Fruit fly (Drosophila melanogaster): ENCODE data around the gene CG5276.

CG5276 gene

DNA sequence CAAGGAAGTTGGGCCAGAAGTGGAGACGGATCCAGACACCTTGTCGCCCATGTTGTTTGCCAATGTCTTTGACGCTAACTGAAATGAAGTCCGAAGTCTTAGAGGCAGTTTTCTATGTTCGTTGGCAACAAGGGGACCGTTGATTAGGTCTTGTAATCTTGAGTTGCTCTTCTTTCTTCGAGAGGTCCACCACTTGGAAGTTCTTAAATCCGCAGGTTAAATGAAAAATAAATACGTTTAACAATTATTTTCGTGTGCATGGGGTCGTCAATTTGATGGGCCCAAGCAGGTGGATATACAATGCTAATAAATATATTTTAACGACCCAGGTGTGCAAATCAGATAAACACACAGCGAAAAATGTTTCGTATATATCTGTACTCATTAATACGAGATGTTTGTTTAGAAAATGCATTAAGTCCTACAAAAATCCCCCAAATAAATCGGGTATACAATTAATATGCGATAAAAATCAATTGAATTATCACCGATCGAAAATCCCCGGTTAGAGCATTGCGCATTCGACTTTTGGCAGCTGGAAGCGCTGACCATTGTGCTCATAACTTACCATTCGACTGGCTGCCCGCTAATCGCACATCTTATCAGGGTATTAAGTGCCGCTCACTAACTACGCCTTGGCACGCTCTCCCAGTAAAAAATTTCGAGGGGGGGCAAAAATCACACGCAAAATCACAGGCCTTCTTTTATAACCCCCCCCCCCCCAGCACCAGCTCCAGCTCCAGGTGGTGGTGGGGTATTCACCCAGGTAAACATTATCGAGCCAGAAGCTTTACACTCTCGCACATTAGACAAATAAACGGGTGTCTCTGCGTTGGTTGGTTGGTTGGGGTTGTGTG, 29.2 kb downstream of the CG5276 start, which contains the start of gene PGRP-LB (continued):
- no peak for TF ChIP-seq CG31365 (tag; optimal IDR thresholded peaks at IDR 0.05)
- TF ChIP-seq CG9727 (GFP tag; optimal IDR thresholded peaks at IDR 0.05): peak; percentile 27
- TF ChIP-seq gem (tag; optimal IDR thresholded peaks at IDR 0.05): peak; percentile 46
- no peak for TF ChIP-seq CG12104 (GFP tag; optimal IDR thresholded peaks at IDR 0.05)
- TF ChIP-seq ara (GFP tag; IDR thresholded peaks at IDR 0.05): no peak
- no peak for TF ChIP-seq CG9215 (GFP tag; IDR thresholded peaks at IDR 0.05)
- TF ChIP-seq slou (GFP tag; optimal IDR thresholded peaks at IDR 0.05): no peak
- TF ChIP-seq CG17361 (GFP tag; IDR thresholded peaks at IDR 0.05): peak; percentile 36; the same call in 1 of the 3 replicates
- TF ChIP-seq CG9932 (GFP tag; IDR thresholded peaks at IDR 0.05): peak; percentile 35; the same call in 1 of the 2 replicates
- TF ChIP-seq Med (GFP tag): peak; percentile 41
- peak; percentile 22 for TF ChIP-seq CG3281 (GFP tag; optimal IDR thresholded peaks at IDR 0.05)
- TF ChIP-seq sd (tag; optimal IDR thresholded peaks at IDR 0.05): peak; percentile 54
- TF ChIP-seq CG10431 (GFP tag; optimal IDR thresholded peaks at IDR 0.05): no peak
- no peak for TF ChIP-seq CG6175 (GFP tag; IDR thresholded peaks at IDR 0.05)
- TF ChIP-seq CG11504 (tag; optimal IDR thresholded peaks at IDR 0.05): peak; percentile 45
- TF ChIP-seq row (GFP tag; IDR thresholded peaks at IDR 0.05): peak; percentile 67
- TF ChIP-seq bab2 (GFP tag; optimal IDR thresholded peaks at IDR 0.05): no peak
- peak; percentile 44 for TF ChIP-seq lilli (GFP tag; optimal IDR thresholded peaks at IDR 0.05)
- peak; percentile 95 for TF ChIP-seq crol (GFP tag; IDR thresholded peaks at IDR 0.05)
- peak; percentile 10 for TF ChIP-seq dmrt99B (tag; optimal IDR thresholded peaks at IDR 0.05)
- TF ChIP-seq CG9437 (GFP tag; optimal IDR thresholded peaks at IDR 0.05): peak; percentile 7
- TF ChIP-seq h (optimal IDR thresholded peaks at IDR 0.05): no peak
- TF ChIP-seq CG13123 (GFP tag; optimal IDR thresholded peaks at IDR 0.05): no peak
- no peak for TF ChIP-seq Gsc (GFP tag; IDR thresholded peaks at IDR 0.05)
- peak in 1 of 3 experiments; percentile 47 for TF ChIP-seq Stat92E (GFP tag; optimal IDR thresholded peaks at IDR 0.05)
- TF ChIP-seq Hmr (GFP tag; optimal IDR thresholded peaks at IDR 0.05): peak; percentile 50
- TF ChIP-seq CG14667 (GFP tag; IDR thresholded peaks at IDR 0.05): 0 out of 2 replicates have a peak, but pooled peaks have one; percentile 9
- TF ChIP-seq Kr (GFP tag; optimal IDR thresholded peaks at IDR 0.05): no peak
- no peak for TF ChIP-seq insv (GFP tag; optimal IDR thresholded peaks at IDR 0.05)
- no peak for TF ChIP-seq CG3407 (GFP tag; optimal IDR thresholded peaks at IDR 0.05)
- peak; percentile 91 for TF ChIP-seq Ets65A (GFP tag)
- TF ChIP-seq Hr3 (GFP tag; optimal IDR thresholded peaks at IDR 0.05): peak; percentile 15
- peak; percentile 2 for TF ChIP-seq PHDP (tag; optimal IDR thresholded peaks at IDR 0.05)
- TF ChIP-seq CG4820 (GFP tag; optimal IDR thresholded peaks at IDR 0.05): no peak
- TF ChIP-seq CG13775 (GFP tag; optimal IDR thresholded peaks at IDR 0.05): peak; percentile 34
- TF ChIP-seq CG6854 (GFP tag; optimal IDR thresholded peaks at IDR 0.05): no peak
- TF ChIP-seq CG30403 (GFP tag; optimal IDR thresholded peaks at IDR 0.05): peak; percentile 12
- peak; percentile 86 for TF ChIP-seq D19A (tag; optimal IDR thresholded peaks at IDR 0.05)
- no peak for TF ChIP-seq hb (GFP tag; IDR thresholded peaks at IDR 0.05; ENCODE audit: partially characterized antibody)
- TF ChIP-seq ash1 (GFP tag; optimal IDR thresholded peaks at IDR 0.05): no peak
- peak; percentile 84 for TF ChIP-seq sens-2 (GFP tag; IDR thresholded peaks at IDR 0.05)
- 0 out of 3 replicates have a peak, but pooled peaks have one; percentile 38 for TF ChIP-seq ken (GFP tag; IDR thresholded peaks at IDR 0.05)
- peak; percentile 9 for TF ChIP-seq tio (GFP tag; optimal IDR thresholded peaks at IDR 0.05)
- peak; percentile 67 for TF ChIP-seq CG12769 (tag; optimal IDR thresholded peaks at IDR 0.05)
- TF ChIP-seq Hr51 (GFP tag; optimal IDR thresholded peaks at IDR 0.05): peak in 1 of 2 experiments; percentile 15
- 0 out of 4 replicates have a peak, but pooled peaks have one; percentile 66 for TF ChIP-seq chinmo (GFP tag; IDR thresholded peaks at IDR 0.05; ENCODE audit: partially characterized antibody)
- peak; percentile 33 for TF ChIP-seq ftz-f1 (GFP tag; optimal IDR thresholded peaks at IDR 0.05)
- TF ChIP-seq CoRest (tag; optimal IDR thresholded peaks at IDR 0.05): peak; percentile 4
- no peak for TF ChIP-seq CG33213 (GFP tag; optimal IDR thresholded peaks at IDR 0.05)

Measured in whole organism, embryonic.